Fruit fly (Drosophila melanogaster) whole organism, adult: Measurements from ENCODE around the gene CG14142.
A peak's percentile ranks its signal among the peaks of the same experiment; 100 is the strongest.

Experiments
- CG11617 ChIP-seq: fragments of 200-800 bp; sonication (Bioruptor generic); optimal IDR thresholded peaks from 2 replicates; lab custom pipeline; 2017; ENCODE audit warnings: mild to moderate bottlenecking, missing biosample characterization, missing genetic modification reagents, missing genetic modification characterization
- CG12768 ChIP-seq: fragments of 200-800 bp; sonication (Bioruptor generic); optimal IDR thresholded peaks from 2 replicates; lab custom pipeline; 2017; ENCODE audit warnings: missing biosample characterization, missing genetic modification characterization, mild to moderate bottlenecking, moderate library complexity, missing genetic modification reagents
- CG14711 ChIP-seq: fragments of 200-800 bp; sonication (Bioruptor generic); optimal IDR thresholded peaks from 2 replicates; lab custom pipeline; 2018; ENCODE audit warnings: missing biosample characterization, mild to moderate bottlenecking, missing genetic modification characterization, moderate library complexity
- CG1620 ChIP-seq: fragments of 200-800 bp; sonication (Bioruptor generic); optimal IDR thresholded peaks from 2 replicates; lab custom pipeline; 2016; ENCODE audit warnings: missing biosample characterization, missing genetic modification characterization
- CG33017 ChIP-seq: fragments of 200-800 bp; sonication (Bioruptor generic); optimal IDR thresholded peaks from 2 replicates; lab custom pipeline; 2018; ENCODE audit warnings: missing biosample characterization, mild to moderate bottlenecking, missing genetic modification characterization, moderate library complexity
- CG5204 ChIP-seq: fragments of 200-800 bp; sonication (Bioruptor generic); optimal IDR thresholded peaks from 2 replicates; lab custom pipeline; 2016; ENCODE audit warnings: missing biosample characterization, missing genetic modification characterization
- CG7045 ChIP-seq: fragments of 200-800 bp; sonication (Bioruptor generic); optimal IDR thresholded peaks from 2 replicates; lab custom pipeline; 2017; ENCODE audit warnings: missing biosample characterization, mild to moderate bottlenecking, missing genetic modification characterization
- CG7101 ChIP-seq: fragments of 200-800 bp; sonication (Bioruptor generic); optimal IDR thresholded peaks from 2 replicates; lab custom pipeline; 2018; ENCODE audit warnings: missing biosample characterization, mild to moderate bottlenecking, missing genetic modification characterization, moderate library complexity
- Clk ChIP-seq: fragments of 200-800 bp; sonication (Bioruptor generic); optimal IDR thresholded peaks from 2 replicates; lab custom pipeline; 2017; ENCODE audit warnings: missing biosample characterization, missing genetic modification characterization
- Crg-1 ChIP-seq: fragments of 200-800 bp; sonication (Bioruptor generic); optimal IDR thresholded peaks from 2 replicates; lab custom pipeline; 2016; ENCODE audit warnings: missing biosample characterization, missing genetic modification characterization
- Hr96 ChIP-seq: fragments of 200-800 bp; sonication (Bioruptor generic); optimal IDR thresholded peaks from 2 replicates; lab custom pipeline; 2016; ENCODE audit warnings: missing biosample characterization, missing genetic modification characterization
- Mnt ChIP-seq: fragments of 200-800 bp; sonication (Bioruptor generic); optimal IDR thresholded peaks from 2 replicates; lab custom pipeline; 2016; ENCODE audit warnings: missing biosample characterization, mild to moderate bottlenecking, missing genetic modification characterization
- bab1 ChIP-seq: fragments of 200-800 bp; sonication (Bioruptor generic); optimal IDR thresholded peaks from 3 replicates; lab custom pipeline; 2019; ENCODE audit warnings: missing biosample characterization, mild to moderate bottlenecking, missing genetic modification characterization, moderate library complexity
- cic ChIP-seq: fragments of 200-800 bp; sonication (Bioruptor generic); optimal IDR thresholded peaks from 2 replicates; lab custom pipeline; 2017; ENCODE audit warnings: missing biosample characterization, mild to moderate bottlenecking, missing genetic modification characterization, moderate library complexity
- cnc ChIP-seq, 2 experiments: fragments of >200 bp; optimal IDR thresholded peaks; 2 replicates each; lab custom pipeline; 2017
- kay ChIP-seq: fragments of 200-800 bp; sonication (Bioruptor generic); peaks from one replicate; lab custom pipeline; 2016; ENCODE audit warnings: missing biosample characterization, missing genetic modification characterization, borderline replicate concordance
- ovo ChIP-seq: fragments of 200-800 bp; sonication (Bioruptor generic); optimal IDR thresholded peaks from 2 replicates; lab custom pipeline; 2016; ENCODE audit warnings: missing biosample characterization, missing genetic modification characterization
- pad ChIP-seq: fragments of 200-800 bp; sonication (Bioruptor generic); optimal IDR thresholded peaks from 3 replicates; lab custom pipeline; 2017; ENCODE audit warnings: missing biosample characterization, missing genetic modification characterization, mild to moderate bottlenecking, moderate library complexity, missing genetic modification reagents
- tj ChIP-seq: fragments of 200-800 bp; sonication (Bioruptor generic); optimal IDR thresholded peaks from 3 replicates; lab custom pipeline; 2017; ENCODE audit warnings: missing biosample characterization, mild to moderate bottlenecking, missing genetic modification characterization, moderate library complexity
- toe ChIP-seq: fragments of 200-800 bp; sonication (Bioruptor generic); optimal IDR thresholded peaks from 2 replicates; lab custom pipeline; 2016; ENCODE audit warnings: missing biosample characterization, missing genetic modification characterization

The CG14142 gene

dm6 chr3L:11173049-11173564 is at the start of gene CG14142:
Gene CG14142 (plus strand): TSS chr3L:11173514.
- TF ChIP-seq CG7045 (GFP tag; lab: Kevin White, UChicago) (no peak), cnc (optimal IDR thresholded peaks at IDR 0.05; lab: Kevin White, UChicago) (no peak), CG7101 (no peak), ovo (GFP tag; lab: Kevin White, UChicago) (no peak), toe (GFP tag; lab: Kevin White, UChicago) (no peak), pad (GFP tag; lab: Kevin White, UChicago) (no peak), kay (GFP tag; lab: Kevin White, UChicago) (no peak), CG5204 (GFP tag; lab: Kevin White, UChicago) (no peak)

dm6 chr3L:11123598-11124284 is 49.6 kb upstream of the CG14142 start:
- TF ChIP-seq Clk = no peak
- TF ChIP-seq tj = no peak
- no peak for TF ChIP-seq CG33017
- TF ChIP-seq CG5204 (GFP tag; lab: Kevin White, UChicago) = no peak
- TF ChIP-seq CG7045 (GFP tag; lab: Kevin White, UChicago) = no peak
- TF ChIP-seq kay (GFP tag; lab: Kevin White, UChicago) = no peak
- no peak for TF ChIP-seq CG14711 (tag; lab: Kevin White, UChicago)
- TF ChIP-seq pad (GFP tag; lab: Kevin White, UChicago) = peak; percentile 67
- TF ChIP-seq ovo (GFP tag; lab: Kevin White, UChicago) = peak; percentile 24
- TF ChIP-seq Mnt (GFP tag; lab: Kevin White, UChicago) = no peak

- TF ChIP-seq cnc (optimal IDR thresholded peaks at IDR 0.05; lab: Kevin White, UChicago) (no peak), Clk (no peak), CG5204 (GFP tag; lab: Kevin White, UChicago) (no peak), pad (GFP tag; lab: Kevin White, UChicago) (no peak), Mnt (GFP tag; lab: Kevin White, UChicago) (no peak), CG11617 (GFP tag; lab: Kevin White, UChicago) (no peak), ovo (GFP tag; lab: Kevin White, UChicago) (no peak), CG14711 (tag; lab: Kevin White, UChicago) (no peak), Hr96 (GFP tag; lab: Kevin White, UChicago) (no peak), CG12768 (GFP tag; lab: Kevin White, UChicago) (no peak), tj (no peak), CG1620 (GFP tag; lab: Kevin White, UChicago) (no peak), kay (GFP tag; lab: Kevin White, UChicago) (no peak), bab1 (GFP tag; lab: Kevin White, UChicago) (no peak), CG33017 (no peak)
These were observed 48.9 kb upstream of the CG14142 start for dm6 chr3L:11124439-11124838.

dm6 chr3L:11124841-11125240 is 48.5 kb upstream of the CG14142 start:
- no peak for TF ChIP-seq CG12768 (GFP tag; lab: Kevin White, UChicago)
- TF ChIP-seq Crg-1 (GFP tag; lab: Kevin White, UChicago) = no peak
- TF ChIP-seq ovo (GFP tag; lab: Kevin White, UChicago) = no peak
- TF ChIP-seq pad (GFP tag; lab: Kevin White, UChicago) = no peak
- TF ChIP-seq tj = no peak
- no peak for TF ChIP-seq CG5204 (GFP tag; lab: Kevin White, UChicago)
- no peak for TF ChIP-seq CG7045 (GFP tag; lab: Kevin White, UChicago)
- no peak for TF ChIP-seq toe (GFP tag; lab: Kevin White, UChicago)
- TF ChIP-seq CG14711 (tag; lab: Kevin White, UChicago) = no peak
- TF ChIP-seq Mnt (GFP tag; lab: Kevin White, UChicago) = no peak
- no peak for TF ChIP-seq kay (GFP tag; lab: Kevin White, UChicago)
- no peak for TF ChIP-seq CG7101
- TF ChIP-seq cic (GFP tag; lab: Kevin White, UChicago) = no peak
- TF ChIP-seq cnc (optimal IDR thresholded peaks at IDR 0.05; lab: Kevin White, UChicago) = no peak
- no peak for TF ChIP-seq CG33017
- no peak for TF ChIP-seq Clk

- peak; percentile 58 for TF ChIP-seq bab1 (GFP tag; lab: Kevin White, UChicago)
- peak; percentile 33 for TF ChIP-seq CG14711 (tag; lab: Kevin White, UChicago)
- TF ChIP-seq toe (GFP tag; lab: Kevin White, UChicago) = no peak
- TF ChIP-seq Mnt (GFP tag; lab: Kevin White, UChicago) = peak; percentile 3
These were observed 47.4 kb upstream of the CG14142 start for dm6 chr3L:11125636-11126532.

dm6 chr3L:11130535-11130934 is 42.8 kb upstream of the CG14142 start, which contains the start of gene nol:
Gene nol (plus strand): TSS chr3L:11130835.
- TF ChIP-seq CG7045 (GFP tag; lab: Kevin White, UChicago) (no peak), Hr96 (GFP tag; lab: Kevin White, UChicago) (no peak), CG1620 (GFP tag; lab: Kevin White, UChicago) (no peak), cic (GFP tag; lab: Kevin White, UChicago) (no peak), cnc (optimal IDR thresholded peaks at IDR 0.05; lab: Kevin White, UChicago) (no peak), CG33017 (no peak), kay (GFP tag; lab: Kevin White, UChicago) (no peak), CG11617 (GFP tag; lab: Kevin White, UChicago) (no peak), tj (no peak), CG5204 (GFP tag; lab: Kevin White, UChicago) (no peak), CG14711 (tag; lab: Kevin White, UChicago) (no peak), pad (GFP tag; lab: Kevin White, UChicago) (no peak), ovo (GFP tag; lab: Kevin White, UChicago) (no peak), CG7101 (no peak), bab1 (GFP tag; lab: Kevin White, UChicago) (no peak), Crg-1 (GFP tag; lab: Kevin White, UChicago) (no peak)
